Worm (Caenorhabditis elegans) whole organism, young adult: ENCODE data around the gene F57G12.2.

ENCODE experiments used
- Y79H2A.3 ChIP-seq: fragments of 200-800 bp; sonication (Bioruptor generic); conservative IDR thresholded peaks from 2 replicates; pipeline ENCODE4 v1.3.6; 2022; ENCODE audit warnings: missing genetic modification reagents, missing genetic modification characterization, missing compliant biosample characterization
- atf-7 ChIP-seq: sonication (generic microtip); optimal IDR thresholded peaks from 2 replicates; lab custom pipeline; 2017; ENCODE audit warnings: mild to moderate bottlenecking, missing genetic modification characterization, missing compliant biosample characterization
- ceh-79 ChIP-seq: sonication (generic microtip); optimal IDR thresholded peaks from 2 replicates; lab custom pipeline; 2017; ENCODE audit warnings: mild to moderate bottlenecking, missing genetic modification characterization, missing compliant biosample characterization
- lsl-1 ChIP-seq: fragments of 200-800 bp; sonication (Bioruptor generic); optimal IDR thresholded peaks from 2 replicates; lab custom pipeline; 2018; ENCODE audit warnings: mild to moderate bottlenecking, missing genetic modification characterization, moderate library complexity, missing compliant biosample characterization
- lsy-27 ChIP-seq: sonication (generic microtip); optimal IDR thresholded peaks from 2 replicates; lab custom pipeline; 2017; ENCODE audit warnings: missing genetic modification characterization, mild to moderate bottlenecking, missing compliant biosample characterization, antibody characterized with exemption, missing genotype, borderline replicate concordance; ENCODE audit not compliant: insufficient read depth
- mxl-1 ChIP-seq: sonication (generic microtip); optimal IDR thresholded peaks from 2 replicates; lab custom pipeline; 2016; ENCODE audit warnings: missing genetic modification characterization, missing compliant biosample characterization
- nhr-120 ChIP-seq: fragments of 200-800 bp; sonication (Bioruptor generic); IDR thresholded peaks from 2 replicates; pipeline ENCODE4 v1.3.6; 2022; ENCODE audit warnings: missing genetic modification characterization, missing compliant biosample characterization

- TF ChIP-seq Y79H2A.3 (GFP tag; lab: Robert Waterston, UW), result no peak
- no peak for TF ChIP-seq ceh-79 (tag; lab: Kevin White, UChicago)
- TF ChIP-seq atf-7 (tag; lab: Kevin White, UChicago), result no peak
- no peak for TF ChIP-seq lsl-1
- no peak for TF ChIP-seq lsy-27 (tag; lab: Kevin White, UChicago)
- no peak for TF ChIP-seq mxl-1 (tag; lab: Kevin White, UChicago)
- TF ChIP-seq nhr-120 (GFP tag; lab: Robert Waterston, UW), result no peak
These were observed 23.0 kb upstream of the F57G12.2 start for ce11 chrX:12182684-12183477.
